Fruit fly (Drosophila melanogaster): ENCODE results near the gene CG13640.

CG13640 gene

dm6 chr3R:24906648-24907047 lies 44.7 kb upstream of the CG13640 start:
- TF ChIP-seq esn (GFP tag; optimal IDR thresholded peaks at IDR 0.05) (no peak), Hr38 (GFP tag; optimal IDR thresholded peaks at IDR 0.05) (no peak), fkh (GFP tag; optimal IDR thresholded peaks at IDR 0.05) (no peak), CG15336 (GFP tag; IDR thresholded peaks at IDR 0.05) (peak; percentile 55), CG6163 (GFP tag; IDR thresholded peaks at IDR 0.05) (no peak), acj6 (GFP tag; optimal IDR thresholded peaks at IDR 0.05) (no peak), spab (GFP tag; optimal IDR thresholded peaks at IDR 0.05) (no peak), ss (GFP tag; optimal IDR thresholded peaks at IDR 0.05) (no peak), Smox (GFP tag; optimal IDR thresholded peaks at IDR 0.05) (no peak), Eip75B (GFP tag; optimal IDR thresholded peaks at IDR 0.05) (no peak), fd59A (GFP tag; optimal IDR thresholded peaks at IDR 0.05) (no peak), cyc (GFP tag; optimal IDR thresholded peaks at IDR 0.05) (no peak), OdsH (GFP tag; optimal IDR thresholded peaks at IDR 0.05) (no peak), Hr4 (GFP tag; optimal IDR thresholded peaks at IDR 0.05) (peak; percentile 19), CG4318 (GFP tag; optimal IDR thresholded peaks at IDR 0.05) (no peak), CG7368 (GFP tag; optimal IDR thresholded peaks at IDR 0.05) (no peak), CG8119 (GFP tag; IDR thresholded peaks at IDR 0.05) (peak; percentile 52), CG8319 (GFP tag; optimal IDR thresholded peaks at IDR 0.05) (no peak), CG3032 (tag; optimal IDR thresholded peaks at IDR 0.05) (no peak), CG32006 (GFP tag; optimal IDR thresholded peaks at IDR 0.05) (peak; percentile 17), CG16779 (tag; optimal IDR thresholded peaks at IDR 0.05) (no peak), eg (GFP tag; IDR thresholded peaks at IDR 0.05) (peak; percentile 61; the same call in 2 of the 3 replicates), Eip78C (GFP tag) (peak; percentile 55), Eip93F (GFP tag; optimal IDR thresholded peaks at IDR 0.05) (no peak), CG6792 (GFP tag; optimal IDR thresholded peaks at IDR 0.05) (no peak), vri (GFP tag; optimal IDR thresholded peaks at IDR 0.05) (no peak), achi (GFP tag; optimal IDR thresholded peaks at IDR 0.05) (no peak), dac (GFP tag; optimal IDR thresholded peaks at IDR 0.05) (no peak), Gug (GFP tag; IDR thresholded peaks at IDR 0.05) (no peak), Sox14 (GFP tag; optimal IDR thresholded peaks at IDR 0.05) (no peak), Ets96B (tag; optimal IDR thresholded peaks at IDR 0.05) (no peak), CG8632 (GFP tag; optimal IDR thresholded peaks at IDR 0.05) (no peak), CG6808 (GFP tag; optimal IDR thresholded peaks at IDR 0.05) (no peak), Hr39 (GFP tag; optimal IDR thresholded peaks at IDR 0.05) (no peak), CG6276 (GFP tag; optimal IDR thresholded peaks at IDR 0.05) (peak; percentile 46)

DNA sequence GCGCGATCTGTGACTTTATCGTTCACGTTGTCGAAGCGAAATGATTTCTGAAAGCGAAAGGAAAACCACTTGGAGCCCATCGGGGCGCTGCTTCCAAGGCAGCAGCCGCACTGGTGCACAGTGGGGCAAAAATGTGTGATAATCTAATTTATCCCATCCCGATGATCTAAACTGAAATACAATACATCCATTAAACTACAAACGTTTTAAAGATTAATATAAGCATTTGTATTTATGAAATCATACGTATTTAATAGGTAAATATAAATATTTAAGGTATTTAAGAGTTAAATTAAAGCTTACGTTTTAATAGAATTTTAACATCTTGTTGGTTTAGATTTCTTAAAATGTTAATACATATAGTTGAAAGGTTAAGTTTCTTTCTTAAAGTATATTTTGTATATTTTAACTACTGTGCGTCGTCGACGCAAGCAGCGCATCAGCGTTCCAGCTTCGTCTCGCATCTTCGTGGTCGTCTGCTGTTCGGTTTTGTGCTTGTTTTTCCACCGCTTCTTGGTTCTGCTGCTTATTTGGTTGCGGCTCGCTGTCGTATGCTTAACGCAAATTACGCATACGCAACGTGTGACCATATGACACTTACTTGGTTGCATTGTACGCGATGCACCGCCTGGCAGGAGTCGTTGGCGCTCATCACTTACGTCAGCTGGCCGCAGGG lies 44.1 kb upstream of the CG13640 start, which contains the start of gene CG13643:
Gene CG13643 (minus strand): TSS at position 46 of the 676 bp plus-strand sequence.
- peak; percentile 18 for TF ChIP-seq dac (GFP tag; optimal IDR thresholded peaks at IDR 0.05)
- peak; percentile 55 for TF ChIP-seq OdsH (GFP tag; optimal IDR thresholded peaks at IDR 0.05)
- no peak for TF ChIP-seq lz (GFP tag; optimal IDR thresholded peaks at IDR 0.05)
- TF ChIP-seq CG34406 (GFP tag; optimal IDR thresholded peaks at IDR 0.05), result peak; percentile 62
- no peak for TF ChIP-seq vri (GFP tag; optimal IDR thresholded peaks at IDR 0.05)
- TF ChIP-seq acj6 (GFP tag; optimal IDR thresholded peaks at IDR 0.05), result peak; percentile 58
- peak; percentile 40 for TF ChIP-seq CG10631 (GFP tag; optimal IDR thresholded peaks at IDR 0.05)
- peak; percentile 74 for TF ChIP-seq achi (GFP tag; optimal IDR thresholded peaks at IDR 0.05)
- peak; percentile 4 for TF ChIP-seq Smox (GFP tag; optimal IDR thresholded peaks at IDR 0.05)
- TF ChIP-seq svp (GFP tag), result peak; percentile 70
- TF ChIP-seq CG3919 (GFP tag; optimal IDR thresholded peaks at IDR 0.05), result peak; percentile 67
- no peak for TF ChIP-seq fd85E (GFP tag; optimal IDR thresholded peaks at IDR 0.05)
- no peak for TF ChIP-seq Eip93F (GFP tag; optimal IDR thresholded peaks at IDR 0.05)
- TF ChIP-seq CG15336 (GFP tag; IDR thresholded peaks at IDR 0.05), result peak; percentile 82
- TF ChIP-seq Sox102F (GFP tag; optimal IDR thresholded peaks at IDR 0.05), result no peak
- no peak for TF ChIP-seq spab (GFP tag; optimal IDR thresholded peaks at IDR 0.05)
- peak; percentile 64 for TF ChIP-seq net (GFP tag; optimal IDR thresholded peaks at IDR 0.05)
- no peak for TF ChIP-seq CG10669 (GFP tag; optimal IDR thresholded peaks at IDR 0.05)
- no peak for TF ChIP-seq fd59A (GFP tag; optimal IDR thresholded peaks at IDR 0.05)
- TF ChIP-seq Eip75B (GFP tag; optimal IDR thresholded peaks at IDR 0.05), result no peak
- TF ChIP-seq ss (GFP tag; optimal IDR thresholded peaks at IDR 0.05), result peak; percentile 35 to 56
- no peak for TF ChIP-seq CG6854 (GFP tag; optimal IDR thresholded peaks at IDR 0.05)
- no peak for TF ChIP-seq CG11294 (GFP tag; IDR thresholded peaks at IDR 0.05)
- peak; percentile 12 for TF ChIP-seq topi (GFP tag; optimal IDR thresholded peaks at IDR 0.05)
- peak; percentile 41 for TF ChIP-seq CG6808 (GFP tag; optimal IDR thresholded peaks at IDR 0.05)
- peak; percentile 55 for TF ChIP-seq Hr4 (GFP tag; optimal IDR thresholded peaks at IDR 0.05)
- TF ChIP-seq Met (GFP tag; optimal IDR thresholded peaks at IDR 0.05), result peak; percentile 18
- no peak for TF ChIP-seq CG3032 (tag; optimal IDR thresholded peaks at IDR 0.05)
- TF ChIP-seq CG8319 (GFP tag; optimal IDR thresholded peaks at IDR 0.05), result no peak
- TF ChIP-seq CG11902 (GFP tag; optimal IDR thresholded peaks at IDR 0.05), result no peak
- TF ChIP-seq CG6792 (GFP tag; optimal IDR thresholded peaks at IDR 0.05), result peak; percentile 34
- TF ChIP-seq Ets96B (tag; optimal IDR thresholded peaks at IDR 0.05), result no peak

All from whole organism, prepupa.